Fruit fly (Drosophila melanogaster): ENCODE data around the gene nonC.

dm6 chrX:6775622-6776021, 48.7 kb upstream of the nonC start:
- no peak for TF ChIP-seq EcR (GFP tag; optimal IDR thresholded peaks at IDR 0.05)
- TF ChIP-seq psq (optimal IDR thresholded peaks at IDR 0.05) = no peak
- no peak for TF ChIP-seq CG8478 (optimal IDR thresholded peaks at IDR 0.05)
- TF ChIP-seq pan (optimal IDR thresholded peaks at IDR 0.05) = no peak
- TF ChIP-seq Dll (optimal IDR thresholded peaks at IDR 0.05) = no peak
- TF ChIP-seq usp (GFP tag; optimal IDR thresholded peaks at IDR 0.05) = no peak
